Worm (Caenorhabditis elegans) whole organism, late embryonic: Measurements from ENCODE around the gene F47B8.10.

Experiments
- C08G9.2 ChIP-seq: sonication (generic microtip); optimal IDR thresholded peaks from 2 replicates; lab custom pipeline; 2016; ENCODE audit warnings: mild to moderate bottlenecking, missing genetic modification characterization, moderate library complexity, missing compliant biosample characterization
- F13H6.1 ChIP-seq: sonication (generic microtip); optimal IDR thresholded peaks from 2 replicates; lab custom pipeline; 2016; ENCODE audit warnings: missing genetic modification characterization, missing compliant biosample characterization
- K09A11.1 ChIP-seq: sonication (generic microtip); optimal IDR thresholded peaks from 2 replicates; lab custom pipeline; 2017; ENCODE audit warnings: antibody characterized with exemption, mild to moderate bottlenecking, missing genetic modification characterization, missing compliant biosample characterization; ENCODE audit not compliant: insufficient read depth
- T23F11.4 ChIP-seq: fragments of 200-800 bp; sonication (Bioruptor generic); optimal IDR thresholded peaks from 2 replicates; lab custom pipeline; 2018; ENCODE audit warnings: mild to moderate bottlenecking, missing genetic modification characterization, missing compliant biosample characterization
- Y22D7AL.16 ChIP-seq: sonication (generic microtip); optimal IDR thresholded peaks from 2 replicates; lab custom pipeline; 2016; ENCODE audit warnings: missing genetic modification characterization, missing compliant biosample characterization
- ceh-18 ChIP-seq: sonication (generic microtip); optimal IDR thresholded peaks from 2 replicates; lab custom pipeline; 2016; ENCODE audit warnings: missing genetic modification characterization, missing compliant biosample characterization
- ceh-2 ChIP-seq: sonication (generic microtip); optimal IDR thresholded peaks from 2 replicates; lab custom pipeline; 2016; ENCODE audit warnings: missing genotype, missing genetic modification characterization, missing compliant biosample characterization
- ceh-31 ChIP-seq: sonication (generic microtip); optimal IDR thresholded peaks from 2 replicates; lab custom pipeline; 2016; ENCODE audit warnings: missing genetic modification characterization, missing compliant biosample characterization
- ceh-34 ChIP-seq: sonication (generic microtip); optimal IDR thresholded peaks from 2 replicates; lab custom pipeline; 2016; ENCODE audit warnings: mild to moderate bottlenecking, missing genetic modification characterization, missing compliant biosample characterization
- ceh-45 ChIP-seq: fragments of 200-800 bp; sonication (Bioruptor generic); IDR thresholded peaks from 2 replicates; pipeline ENCODE4 v1.3.6; 2022; ENCODE audit warnings: missing genetic modification reagents, missing genetic modification characterization, missing compliant biosample characterization
- ceh-6 ChIP-seq: fragments of 200-800 bp; sonication (Bioruptor generic); optimal IDR thresholded peaks from 2 replicates; lab custom pipeline; 2018; ENCODE audit warnings: mild to moderate bottlenecking, missing genetic modification characterization, missing compliant biosample characterization
- che-1 ChIP-seq: sonication (generic microtip); optimal IDR thresholded peaks from 2 replicates; lab custom pipeline; 2016; ENCODE audit warnings: mild to moderate bottlenecking, missing genetic modification characterization, missing compliant biosample characterization
- dmd-4 ChIP-seq: sonication (generic microtip); optimal IDR thresholded peaks from 2 replicates; lab custom pipeline; 2016; ENCODE audit warnings: borderline replicate concordance, missing genetic modification characterization, missing compliant biosample characterization
- dve-1 ChIP-seq: sonication (generic microtip); optimal IDR thresholded peaks from 2 replicates; lab custom pipeline; 2017; ENCODE audit warnings: antibody characterized with exemption, mild to moderate bottlenecking, missing genetic modification characterization, missing compliant biosample characterization
- elt-2 ChIP-seq: sonication (generic microtip); optimal IDR thresholded peaks from 2 replicates; lab custom pipeline; 2016; ENCODE audit warnings: missing genetic modification reagents, missing genetic modification characterization, missing compliant biosample characterization
- ets-4 ChIP-seq: sonication (generic microtip); optimal IDR thresholded peaks from 2 replicates; lab custom pipeline; 2016; ENCODE audit warnings: missing genetic modification characterization, missing compliant biosample characterization
- eyg-1 ChIP-seq: sonication (generic microtip); optimal IDR thresholded peaks from 2 replicates; lab custom pipeline; 2016; ENCODE audit warnings: missing genotype, missing genetic modification characterization, missing compliant biosample characterization
- fax-1 ChIP-seq: sonication (generic microtip); optimal IDR thresholded peaks from 2 replicates; lab custom pipeline; 2016; ENCODE audit warnings: missing genotype, missing genetic modification characterization, missing compliant biosample characterization
- fkh-10 ChIP-seq: fragments of 150-350 bp; optimal IDR thresholded peaks from 2 replicates; lab custom pipeline; 2014; ENCODE audit warnings: missing biosample characterization, missing genetic modification reagents, missing genetic modification characterization
- fkh-6 ChIP-seq: sonication (generic microtip); optimal IDR thresholded peaks from 2 replicates; lab custom pipeline; 2016; ENCODE audit warnings: missing genetic modification characterization, missing compliant biosample characterization
- gmeb-2 ChIP-seq: sonication (generic microtip); optimal IDR thresholded peaks from 2 replicates; lab custom pipeline; 2016; ENCODE audit warnings: missing genetic modification characterization, inconsistent platforms, missing compliant biosample characterization
- hlh-13 ChIP-seq: fragments of 200-800 bp; sonication (Bioruptor generic); optimal IDR thresholded peaks from 2 replicates; lab custom pipeline; 2018; ENCODE audit warnings: mild to moderate bottlenecking, missing genetic modification characterization, missing compliant biosample characterization
- hlh-30 ChIP-seq: sonication (generic microtip); optimal IDR thresholded peaks from 2 replicates; lab custom pipeline; 2017; ENCODE audit warnings: antibody characterized with exemption, missing genetic modification characterization, missing compliant biosample characterization; ENCODE audit not compliant: insufficient read depth
- hlh-8 ChIP-seq: sonication (generic microtip); optimal IDR thresholded peaks from 2 replicates; lab custom pipeline; 2016; ENCODE audit warnings: missing genotype, missing genetic modification characterization, missing compliant biosample characterization
- mec-3 ChIP-seq: sonication (generic microtip); optimal IDR thresholded peaks from 2 replicates; lab custom pipeline; 2016; ENCODE audit warnings: borderline replicate concordance, missing genetic modification characterization, missing compliant biosample characterization
- nfya-1 ChIP-seq: sonication (generic microtip); optimal IDR thresholded peaks from 2 replicates; lab custom pipeline; 2017; ENCODE audit warnings: missing genetic modification characterization, mild to moderate bottlenecking, missing compliant biosample characterization, antibody characterized with exemption, moderate library complexity
- odd-2 ChIP-seq: sonication (generic microtip); optimal IDR thresholded peaks from 2 replicates; lab custom pipeline; 2017; ENCODE audit warnings: antibody characterized with exemption, mild to moderate bottlenecking, missing genetic modification characterization, missing compliant biosample characterization
- pax-1 ChIP-seq: fragments of 150-350 bp; optimal IDR thresholded peaks from 2 replicates; lab custom pipeline; 2014; ENCODE audit warnings: missing biosample characterization, missing genetic modification characterization
- pha-2 ChIP-seq: sonication (generic microtip); optimal IDR thresholded peaks from 2 replicates; lab custom pipeline; 2017; ENCODE audit warnings: mild to moderate bottlenecking, missing genetic modification characterization, missing compliant biosample characterization
- pha-4 ChIP-seq: fragments of 150-350 bp; optimal IDR thresholded peaks from 2 replicates; lab custom pipeline; 2018; ENCODE audit warnings: missing biosample characterization, missing genetic modification reagents, missing genetic modification characterization
- pros-1 ChIP-seq: fragments of 150-350 bp; optimal IDR thresholded peaks from 2 replicates; lab custom pipeline; 2014; ENCODE audit warnings: missing biosample characterization, missing genetic modification reagents, missing genetic modification characterization
- ref-2 ChIP-seq: sonication (generic microtip); optimal IDR thresholded peaks from 2 replicates; lab custom pipeline; 2016; ENCODE audit warnings: missing genetic modification characterization, missing compliant biosample characterization
- sox-2 ChIP-seq: fragments of 200-800 bp; sonication (Bioruptor generic); IDR thresholded peaks from 2 replicates; pipeline ENCODE4 v1.3.6; 2022; ENCODE audit warnings: missing genetic modification reagents, missing genetic modification characterization, missing compliant biosample characterization
- sox-4 ChIP-seq: sonication (generic microtip); optimal IDR thresholded peaks from 2 replicates; lab custom pipeline; 2017; ENCODE audit warnings: mild to moderate bottlenecking, missing genetic modification characterization, inconsistent platforms, missing compliant biosample characterization
- syd-9 ChIP-seq: sonication (generic microtip); optimal IDR thresholded peaks from 2 replicates; lab custom pipeline; 2016; ENCODE audit warnings: mild to moderate bottlenecking, missing genetic modification characterization, moderate library complexity, missing compliant biosample characterization
- tbx-7 ChIP-seq: sonication (generic microtip); optimal IDR thresholded peaks from 2 replicates; lab custom pipeline; 2016; ENCODE audit warnings: missing genotype, missing genetic modification characterization, missing compliant biosample characterization
- ttx-3 ChIP-seq: sonication (generic microtip); optimal IDR thresholded peaks from 2 replicates; lab custom pipeline; 2016; ENCODE audit warnings: missing genetic modification reagents, missing genetic modification characterization, missing compliant biosample characterization
- unc-55 ChIP-seq: sonication (generic microtip); optimal IDR thresholded peaks from 2 replicates; lab custom pipeline; 2017; ENCODE audit warnings: missing biosample characterization, missing genetic modification reagents, missing genetic modification characterization
- zip-5 ChIP-seq: sonication (generic microtip); optimal IDR thresholded peaks from 2 replicates; lab custom pipeline; 2016; ENCODE audit warnings: missing genetic modification characterization, missing compliant biosample characterization

F47B8.10 gene

DNA sequence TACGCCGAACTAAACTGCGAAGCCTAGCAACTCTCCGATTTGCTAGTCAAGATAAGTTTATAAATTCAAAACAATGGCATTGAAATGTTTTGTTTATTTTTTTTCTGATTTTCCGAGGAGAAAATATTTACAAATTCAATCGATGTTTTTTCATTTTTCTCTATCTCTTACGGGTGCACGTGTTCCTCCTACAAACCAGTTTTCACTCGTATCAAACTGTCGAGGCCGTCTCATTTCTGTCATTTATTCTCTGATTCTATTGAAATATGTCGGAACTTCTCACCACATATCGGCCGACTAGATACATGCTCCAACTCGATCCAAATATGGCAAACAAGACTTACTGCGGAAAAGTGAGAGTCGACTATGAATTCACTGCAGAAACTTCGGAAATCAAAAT, 10.3 kb upstream of the F47B8.10 start, which contains the start of gene F47B8.8:
Gene F47B8.8 (plus strand): TSS at position 257 of the 400 bp plus-strand sequence.
- TF ChIP-seq sox-2 (GFP tag; lab: Robert Waterston, UW) (no peak), unc-55 (GFP tag; lab: Kevin White, UChicago) (no peak), tbx-7 (tag; lab: Kevin White, UChicago) (no peak), fkh-10 (no peak), dmd-4 (tag; lab: Kevin White, UChicago) (no peak), ref-2 (no peak), C08G9.2 (tag; lab: Kevin White, UChicago) (no peak), ceh-45 (GFP tag; lab: Robert Waterston, UW) (no peak), ttx-3 (tag; lab: Kevin White, UChicago) (no peak), hlh-13 (GFP tag; lab: Kevin White, UChicago) (no peak), nfya-1 (no peak), ceh-31 (no peak)

DNA sequence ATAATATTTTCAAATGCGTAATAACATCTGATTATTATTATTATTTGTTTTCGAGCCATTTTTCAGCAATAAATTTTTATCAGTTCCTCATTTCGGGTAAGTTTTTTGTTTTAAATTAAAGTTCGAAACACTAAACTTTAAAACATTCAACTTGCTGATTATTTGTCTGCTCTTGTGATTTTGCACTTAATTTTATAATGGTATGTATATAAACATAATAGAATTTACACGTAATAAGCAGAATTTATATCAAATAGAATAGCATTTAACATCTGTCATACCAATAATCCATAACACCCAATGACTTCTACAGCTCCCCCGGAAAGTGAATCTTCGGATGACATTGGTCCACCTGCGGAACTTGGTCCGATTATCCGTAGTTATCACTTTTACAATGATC, 8.7 kb upstream of the F47B8.10 start, which contains the start of gene srm-4:
Gene srm-4 (plus strand): TSS at position 301 of the 400 bp plus-strand sequence.
- TF ChIP-seq ceh-6 (GFP tag; lab: Kevin White, UChicago) (no peak), fax-1 (no peak), odd-2 (tag; lab: Kevin White, UChicago) (no peak), ceh-18 (tag; lab: Kevin White, UChicago) (no peak), hlh-13 (GFP tag; lab: Kevin White, UChicago) (no peak), nfya-1 (no peak), pros-1 (tag; lab: Kevin White, UChicago) (no peak), Y22D7AL.16 (tag; lab: Kevin White, UChicago) (no peak), dve-1 (tag; lab: Kevin White, UChicago) (no peak), hlh-8 (tag; lab: Kevin White, UChicago) (no peak), K09A11.1 (no peak), hlh-30 (no peak), tbx-7 (tag; lab: Kevin White, UChicago) (no peak)

DNA sequence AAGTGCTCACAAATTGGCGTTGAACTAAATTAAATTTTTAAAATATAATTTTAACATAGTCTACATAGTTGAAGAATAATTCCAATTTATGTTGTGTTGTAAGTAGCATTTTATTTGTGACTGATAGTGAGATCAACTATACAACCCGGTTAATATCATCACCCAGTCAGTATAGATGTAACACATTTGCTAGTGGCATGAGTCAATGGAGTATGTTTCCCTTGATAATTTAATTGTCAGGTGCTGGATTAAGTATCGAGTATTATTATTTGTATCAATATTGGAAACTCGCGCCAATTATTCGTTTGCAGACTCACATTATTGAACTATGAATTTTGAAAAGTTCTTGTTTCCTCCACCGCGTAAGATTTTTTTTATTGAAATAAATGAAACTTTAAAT, 6.9 kb upstream of the F47B8.10 start, which contains the start of gene srm-5:
Gene srm-5 (plus strand): TSS at position 301 of the 400 bp plus-strand sequence.
- TF ChIP-seq dve-1 (tag; lab: Kevin White, UChicago) (no peak), F13H6.1 (tag; lab: Kevin White, UChicago) (no peak), mec-3 (no peak), che-1 (no peak), ets-4 (tag; lab: Kevin White, UChicago) (no peak), syd-9 (no peak), ceh-18 (tag; lab: Kevin White, UChicago) (no peak), ceh-2 (tag; lab: Kevin White, UChicago) (no peak), fax-1 (no peak), hlh-30 (no peak), pax-1 (no peak), gmeb-2 (tag; lab: Kevin White, UChicago) (no peak), fkh-6 (tag; lab: Kevin White, UChicago) (no peak), hlh-8 (tag; lab: Kevin White, UChicago) (no peak), sox-4 (tag; lab: Kevin White, UChicago) (no peak), pha-2 (tag; lab: Kevin White, UChicago) (no peak), fkh-10 (no peak)

DNA sequence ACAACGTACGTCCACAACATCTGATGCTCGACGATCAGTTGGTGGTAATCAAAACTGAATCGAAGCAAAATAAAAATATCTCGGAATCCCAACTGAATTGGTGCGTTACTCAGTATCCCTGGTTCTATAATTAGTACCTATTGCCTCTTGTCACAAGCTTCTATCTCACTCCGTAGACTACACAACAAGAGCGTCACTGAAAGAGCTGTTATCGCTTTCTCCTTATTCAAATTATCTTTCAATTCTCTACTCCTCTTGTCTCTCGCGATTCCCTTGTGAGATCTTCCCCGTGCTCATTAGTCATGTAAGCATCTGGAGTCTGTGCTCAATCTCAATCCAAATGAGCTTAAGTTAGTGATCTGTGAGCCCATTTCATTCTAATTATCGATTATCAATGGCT, 5.1 kb upstream of the F47B8.10 start, which contains the start of gene srm-6:
Gene srm-6 (plus strand): TSS at position 301 of the 400 bp plus-strand sequence.
- TF ChIP-seq elt-2 (tag; lab: Kevin White, UChicago) (no peak), ceh-34 (tag; lab: Kevin White, UChicago) (no peak), F13H6.1 (tag; lab: Kevin White, UChicago) (no peak), fkh-10 (no peak), eyg-1 (no peak), T23F11.4 (no peak), ceh-6 (GFP tag; lab: Kevin White, UChicago) (no peak), fax-1 (no peak), zip-5 (no peak), ref-2 (no peak), tbx-7 (tag; lab: Kevin White, UChicago) (no peak), odd-2 (tag; lab: Kevin White, UChicago) (no peak), pha-4 (no peak), hlh-8 (tag; lab: Kevin White, UChicago) (no peak), nfya-1 (no peak), hlh-13 (GFP tag; lab: Kevin White, UChicago) (no peak)
